Worm (Caenorhabditis elegans) whole organism, young adult: Measurements from ENCODE around the gene T02H6.8.

Experiments
- T07F8.4 ChIP-seq: sonication (generic microtip); optimal IDR thresholded peaks from 2 replicates; lab custom pipeline; 2016; ENCODE audit warnings: mild to moderate bottlenecking, missing genetic modification characterization, moderate library complexity, missing compliant biosample characterization
- atf-7 ChIP-seq: sonication (generic microtip); optimal IDR thresholded peaks from 2 replicates; lab custom pipeline; 2017; ENCODE audit warnings: mild to moderate bottlenecking, missing genetic modification characterization, missing compliant biosample characterization
- attf-6 ChIP-seq: fragments of 200-800 bp; sonication (Bioruptor generic); IDR thresholded peaks from 2 replicates; pipeline ENCODE4 v1.3.6; 2022; ENCODE audit warnings: missing genetic modification reagents, missing genetic modification characterization, missing compliant biosample characterization
- nfya-1 ChIP-seq: sonication (generic microtip); optimal IDR thresholded peaks from 2 replicates; lab custom pipeline; 2017; ENCODE audit warnings: antibody characterized with exemption, missing compliant biosample characterization, missing genetic modification characterization, borderline replicate concordance; ENCODE audit not compliant: insufficient read depth
- pha-4 ChIP-seq: fragments of 150-350 bp; sonication (generic microtip); optimal IDR thresholded peaks from 2 replicates; lab custom pipeline; 2014; ENCODE audit warnings: missing biosample characterization, missing genetic modification reagents, missing genetic modification characterization
- repo-1 ChIP-seq: sonication (generic microtip); optimal IDR thresholded peaks from 2 replicates; lab custom pipeline; 2017; ENCODE audit warnings: mild to moderate bottlenecking, missing genetic modification characterization, missing compliant biosample characterization
- snpc-4 ChIP-seq, 5 experiments: fragments of 150-350 bp in 1 of 5; sonication (generic microtip) in 4 of 5; optimal IDR thresholded peaks; 2 replicates each; lab custom pipeline; 2014 to 2018; ENCODE audit warnings: missing genetic modification characterization in 5 of 5, missing biosample characterization in 3 of 5, antibody characterized with exemption in 2 of 5, mild to moderate bottlenecking in 2 of 5, missing compliant biosample characterization in 2 of 5, missing genotype in 2 of 5, moderate library complexity in 2 of 5, missing genetic modification reagents in 1 of 5
- unc-62 ChIP-seq: fragments of 150-350 bp; optimal IDR thresholded peaks from 2 replicates; lab custom pipeline; 2014; ENCODE audit warnings: missing biosample characterization, missing genetic modification reagents, missing genetic modification characterization
- ztf-22 ChIP-seq: fragments of 200-800 bp; sonication (Bioruptor generic); optimal IDR thresholded peaks from 2 replicates; lab custom pipeline; 2018; ENCODE audit warnings: mild to moderate bottlenecking, missing genetic modification characterization, moderate library complexity, missing compliant biosample characterization

ce11 chrII:651324-651723, 29.3 kb upstream of the T02H6.8 start:
- TF ChIP-seq ztf-22 (GFP tag; lab: Kevin White, UChicago): no peak
- no peak for TF ChIP-seq unc-62 (GFP tag; lab: Kevin White, UChicago)
- TF ChIP-seq attf-6 (GFP tag; lab: Robert Waterston, UW): no peak
- no peak for TF ChIP-seq snpc-4 (GFP tag; optimal IDR thresholded peaks at IDR 0.05; lab: Kevin White, UChicago)
- TF ChIP-seq snpc-4 (tag; optimal IDR thresholded peaks at IDR 0.05; lab: Kevin White, UChicago): no peak
- TF ChIP-seq T07F8.4 (tag; lab: Kevin White, UChicago): no peak
- no peak for TF ChIP-seq atf-7 (tag; lab: Kevin White, UChicago)
- TF ChIP-seq pha-4 (tag; lab: Kevin White, UChicago): no peak
- no peak for TF ChIP-seq nfya-1 (tag; lab: Kevin White, UChicago)
- no peak for TF ChIP-seq repo-1 (tag; lab: Kevin White, UChicago)
